Fruit fly (Drosophila melanogaster): ENCODE measurements around the gene CG5676.
A peak's percentile ranks its signal among the peaks of the same experiment; 100 is the strongest.

DNA sequence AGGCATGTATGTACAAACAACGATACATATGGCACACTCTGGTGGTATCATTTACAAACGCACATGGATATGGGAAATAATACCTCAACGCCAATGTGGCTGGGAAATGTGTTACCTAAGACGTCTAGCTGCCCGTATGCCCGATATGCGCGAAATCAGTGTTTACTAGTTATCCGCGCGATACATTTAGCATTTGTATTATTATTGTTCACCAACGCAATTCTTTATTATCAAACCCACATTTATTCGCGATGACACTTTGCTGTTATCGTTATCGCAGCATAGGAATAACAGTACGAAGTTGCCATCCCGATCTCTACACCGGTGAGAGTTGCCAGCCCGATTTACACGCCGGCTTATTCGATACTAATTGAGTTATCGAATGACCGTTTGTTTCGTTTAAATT lies 8.9 kb downstream of the CG5676 start, which contains the start of gene chico:
- no peak for TF ChIP-seq CG8478 (optimal IDR thresholded peaks at IDR 0.05)
- no peak for TF ChIP-seq CG7928 (GFP tag; optimal IDR thresholded peaks at IDR 0.05)
- TF ChIP-seq CG32767 (GFP tag; IDR thresholded peaks at IDR 0.05) = peak; percentile 71; the same call in 1 of the 2 replicates
- no peak for TF ChIP-seq CG8089 (GFP tag; optimal IDR thresholded peaks at IDR 0.05)
- TF ChIP-seq CG1647 (GFP tag; optimal IDR thresholded peaks at IDR 0.05) = no peak
- TF ChIP-seq Dll (GFP tag; IDR thresholded peaks at IDR 0.05; ENCODE audit: partially characterized antibody) = peak; percentile 58; the same call in 2 of the 4 replicates
- TF ChIP-seq CG15073 (GFP tag; optimal IDR thresholded peaks at IDR 0.05) = no peak
- no peak for TF ChIP-seq Dad (GFP tag; optimal IDR thresholded peaks at IDR 0.05)
- no peak for TF ChIP-seq Hr3 (GFP tag; optimal IDR thresholded peaks at IDR 0.05)
- no peak for TF ChIP-seq CG7372 (GFP tag; IDR thresholded peaks at IDR 0.05)
- TF ChIP-seq nmo (GFP tag; optimal IDR thresholded peaks at IDR 0.05) = peak; percentile 63
- TF ChIP-seq scrt (GFP tag; optimal IDR thresholded peaks at IDR 0.05) = no peak
- TF ChIP-seq az2 (GFP tag; optimal IDR thresholded peaks at IDR 0.05) = no peak
- peak; percentile 65 for TF ChIP-seq BEAF-32 (GFP tag; optimal IDR thresholded peaks at IDR 0.05)

Data from whole organism, embryonic.